Worm (Caenorhabditis elegans) whole organism, early embryonic: Measurements from ENCODE around the gene lpr-7.

ENCODE experiments used
- B0310.2 ChIP-seq: sonication (generic microtip); optimal IDR thresholded peaks from 2 replicates; lab custom pipeline; 2016; ENCODE audit warnings: mild to moderate bottlenecking, missing genetic modification characterization, missing compliant biosample characterization
- F13C5.2 ChIP-seq: sonication (generic microtip); optimal IDR thresholded peaks from 2 replicates; lab custom pipeline; 2017; ENCODE audit warnings: mild to moderate bottlenecking, missing genetic modification characterization, inconsistent platforms, missing compliant biosample characterization
- aly-1 ChIP-seq: sonication (generic microtip); optimal IDR thresholded peaks from 2 replicates; lab custom pipeline; 2016; ENCODE audit warnings: missing genetic modification characterization, missing compliant biosample characterization
- ama-1 ChIP-seq: fragments of 150-350 bp; optimal IDR thresholded peaks from 2 replicates; lab custom pipeline; 2014
- ceh-13 ChIP-seq: fragments of 200-800 bp; sonication (Bioruptor generic); optimal IDR thresholded peaks from 2 replicates; lab custom pipeline; 2018; ENCODE audit warnings: mild to moderate bottlenecking, missing genetic modification characterization, missing compliant biosample characterization
- ceh-36 ChIP-seq: sonication (generic microtip); optimal IDR thresholded peaks from 2 replicates; lab custom pipeline; 2016; ENCODE audit warnings: missing genetic modification characterization, inconsistent platforms, missing compliant biosample characterization
- ets-7 ChIP-seq: sonication (generic microtip); optimal IDR thresholded peaks from 2 replicates; lab custom pipeline; 2016; ENCODE audit warnings: missing genotype, missing genetic modification characterization, missing compliant biosample characterization
- hmg-4 ChIP-seq: fragments of 200-800 bp; sonication (Bioruptor generic); optimal IDR thresholded peaks from 2 replicates; lab custom pipeline; 2018; ENCODE audit warnings: mild to moderate bottlenecking, missing genetic modification characterization, missing compliant biosample characterization
- hnd-1 ChIP-seq: sonication (generic microtip); optimal IDR thresholded peaks from 2 replicates; lab custom pipeline; 2016; ENCODE audit warnings: missing genetic modification characterization, missing compliant biosample characterization
- pes-1 ChIP-seq: fragments of 200-800 bp; sonication (Bioruptor generic); IDR thresholded peaks from 2 replicates; pipeline ENCODE4 v1.3.6; 2022; ENCODE audit warnings: missing genetic modification reagents, missing genetic modification characterization, missing compliant biosample characterization
- sea-1 ChIP-seq: fragments of 200-800 bp; sonication (Bioruptor generic); conservative IDR thresholded peaks from 2 replicates; pipeline ENCODE4 v1.3.6; 2022; ENCODE audit warnings: missing genetic modification characterization, missing compliant biosample characterization
- tbx-37 ChIP-seq: fragments of 200-800 bp; sonication (Bioruptor generic); conservative IDR thresholded peaks from 2 replicates; pipeline ENCODE4 v1.3.6; 2022; ENCODE audit warnings: missing genetic modification reagents, missing genetic modification characterization, missing compliant biosample characterization

DNA sequence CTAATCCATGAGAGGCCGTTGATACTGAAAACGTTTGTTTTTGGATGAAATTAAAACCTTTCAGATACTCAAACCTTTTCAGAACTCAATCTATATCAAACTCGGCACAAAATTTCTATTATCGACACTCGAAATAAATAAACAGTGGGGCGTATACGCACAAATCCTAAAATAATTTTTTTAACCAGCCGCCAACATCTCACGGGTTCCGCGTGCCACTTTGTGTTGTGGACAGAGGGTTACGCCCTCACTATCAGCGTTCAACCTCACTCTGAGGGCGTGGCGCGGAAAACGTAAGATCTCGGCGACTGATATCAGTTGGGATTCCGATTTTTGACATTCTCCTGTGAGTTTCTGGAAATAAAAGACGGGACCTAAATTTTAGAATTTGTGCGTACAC lies 25.4 kb downstream of the lpr-7 start:
- TF ChIP-seq ama-1 (no peak), B0310.2 (no peak), tbx-37 (GFP tag; lab: Robert Waterston, UW) (no peak), sea-1 (no peak), aly-1 (tag; lab: Kevin White, UChicago) (no peak), ceh-13 (GFP tag; lab: Kevin White, UChicago) (no peak), ets-7 (tag; lab: Kevin White, UChicago) (no peak), pes-1 (no peak), F13C5.2 (no peak), ceh-36 (tag; lab: Kevin White, UChicago) (no peak), hnd-1 (tag; lab: Kevin White, UChicago) (no peak), hmg-4 (GFP tag; lab: Kevin White, UChicago) (no peak)
